Worm (Caenorhabditis elegans) whole organism, L4 larva: ENCODE data around the gene F39G3.2.

ENCODE experiments used
- F49E8.2 ChIP-seq: sonication (generic microtip); optimal IDR thresholded peaks from 2 replicates; lab custom pipeline; 2016; ENCODE audit warnings: missing compliant biosample characterization, mild to moderate bottlenecking, missing genetic modification characterization, borderline replicate concordance
- fkh-10 ChIP-seq: fragments of 150-350 bp; optimal IDR thresholded peaks from 2 replicates; lab custom pipeline; 2014; ENCODE audit warnings: missing biosample characterization, missing genetic modification reagents, missing genetic modification characterization
- nhr-102 ChIP-seq: sonication (generic microtip); optimal IDR thresholded peaks from 2 replicates; lab custom pipeline; 2016; ENCODE audit warnings: mild to moderate bottlenecking, missing genetic modification characterization, moderate library complexity, missing compliant biosample characterization
- nhr-11 ChIP-seq: fragments of 150-350 bp; optimal IDR thresholded peaks from 2 replicates; lab custom pipeline; 2014; ENCODE audit warnings: missing biosample characterization, missing genetic modification characterization
- nhr-41 ChIP-seq: fragments of 200-800 bp; sonication (Bioruptor generic); IDR thresholded peaks from 2 replicates; pipeline ENCODE4 v1.3.6; 2022; ENCODE audit warnings: missing genetic modification reagents, missing genetic modification characterization, missing compliant biosample characterization

ce11 chrV:4730075-4730474 lies 7.6 kb upstream of the F39G3.2 start, which contains the start of gene tig-2:
- TF ChIP-seq nhr-11 (tag; lab: Kevin White, UChicago) (peak; percentile 16), F49E8.2 (tag; lab: Kevin White, UChicago) (no peak), nhr-41 (no peak), nhr-102 (tag; lab: Kevin White, UChicago) (no peak), fkh-10 (no peak)
